Worm (Caenorhabditis elegans) whole organism, midembryonic: Measurements from ENCODE around the gene ftr-1.

ENCODE experiments used
- cog-1 ChIP-seq: sonication (generic microtip); optimal IDR thresholded peaks from 2 replicates; lab custom pipeline; 2016; ENCODE audit warnings: missing genetic modification characterization, missing compliant biosample characterization
- flt-1 ChIP-seq: fragments of 200-800 bp; sonication (Bioruptor generic); IDR thresholded peaks from 2 replicates; pipeline ENCODE4 v1.3.6; 2022; ENCODE audit warnings: missing genetic modification characterization, missing compliant biosample characterization

DNA sequence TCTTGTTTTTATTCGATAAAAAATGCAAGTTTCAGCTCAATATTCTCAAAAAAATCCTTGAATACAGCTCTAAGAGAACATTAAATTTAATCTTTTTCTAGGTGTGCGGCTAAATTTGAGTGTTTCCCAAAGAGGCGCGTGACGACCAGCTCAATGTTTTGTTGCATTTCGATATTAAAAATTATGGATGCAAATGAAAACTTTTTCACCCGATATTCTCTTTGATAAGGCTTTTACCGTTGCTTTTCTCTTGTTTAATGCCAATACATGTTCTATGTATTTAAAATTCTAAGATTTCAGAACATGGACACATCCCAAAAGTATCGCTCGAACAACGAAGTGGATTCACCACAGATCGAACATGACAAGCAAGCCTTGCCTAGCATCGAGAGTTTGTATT lies 38.5 kb upstream of the ftr-1 start, which contains the start of gene F19B2.6:
- no peak for TF ChIP-seq flt-1 (GFP tag; lab: Robert Waterston, UW)
- no peak for TF ChIP-seq cog-1
